Worm (Caenorhabditis elegans): ENCODE results near the gene F52E1.5.

The F52E1.5 gene

ce11 chrV:8359113-8359564, 20.2 kb upstream of the F52E1.5 start, which contains the start of gene mpdu-1 (continued):
- TF ChIP-seq unc-86 (tag; optimal IDR thresholded peaks at IDR 0.05) (peak; percentile 30), xbp-1 (tag; optimal IDR thresholded peaks at IDR 0.05) (peak; percentile 85), nhr-47 (tag; optimal IDR thresholded peaks at IDR 0.05) (peak; percentile 76), dpl-1 (GFP tag; optimal IDR thresholded peaks at IDR 0.05) (peak; percentile 64 to 81 (median 75)), zag-1 (tag; optimal IDR thresholded peaks at IDR 0.05) (no peak), ama-1 (optimal IDR thresholded peaks at IDR 0.05) (no peak), ceh-63 (GFP tag; optimal IDR thresholded peaks at IDR 0.05) (no peak), ets-5 (GFP tag; IDR thresholded peaks at IDR 0.05) (no peak), jun-1 (tag; optimal IDR thresholded peaks at IDR 0.05) (no peak), hlh-17 (GFP tag; optimal IDR thresholded peaks at IDR 0.05; ENCODE audit: borderline replicate concordance) (no peak), ces-1 (GFP tag; optimal IDR thresholded peaks at IDR 0.05) (no peak), dsc-1 (tag; optimal IDR thresholded peaks at IDR 0.05) (peak; percentile 71), nhr-76 (tag; optimal IDR thresholded peaks at IDR 0.05) (no peak), rnt-1 (tag; optimal IDR thresholded peaks at IDR 0.05) (peak; percentile 71), lin-35 (GFP tag; optimal IDR thresholded peaks at IDR 0.05) (peak; percentile 69 to 78), swsn-7 (tag; optimal IDR thresholded peaks at IDR 0.05) (peak; percentile 79), unc-62 (GFP tag; optimal IDR thresholded peaks at IDR 0.05) (no peak), F16B12.6 (tag; optimal IDR thresholded peaks at IDR 0.05) (no peak), nhr-19 (GFP tag; conservative IDR thresholded peaks at IDR 0.05) (peak; percentile 77), sox-4 (tag; optimal IDR thresholded peaks at IDR 0.05) (peak; percentile 13), nhr-237 (tag; optimal IDR thresholded peaks at IDR 0.05) (no peak), grh-1 (GFP tag; IDR thresholded peaks at IDR 0.05) (peak; percentile 34; the same call in 1 of the 2 replicates), sptf-1 (tag; optimal IDR thresholded peaks at IDR 0.05) (no peak), snpc-4 (tag; optimal IDR thresholded peaks at IDR 0.05) (peak; percentile 89), efl-3 (GFP tag; optimal IDR thresholded peaks at IDR 0.05) (no peak), Y116A8C.19 (tag; optimal IDR thresholded peaks at IDR 0.05; ENCODE audit: borderline replicate concordance) (no peak), mef-2 (tag; optimal IDR thresholded peaks at IDR 0.05) (no peak), elt-3 (tag; optimal IDR thresholded peaks at IDR 0.05) (peak in 2 of 6 experiments; percentile 32 to 69), C16A3.4 (tag; optimal IDR thresholded peaks at IDR 0.05) (peak; percentile 79), lsy-2 (tag; optimal IDR thresholded peaks at IDR 0.05) (peak; percentile 82 to 83), pag-3 (tag; optimal IDR thresholded peaks at IDR 0.05; ENCODE audit: borderline replicate concordance, insufficient read depth) (no peak), C34B4.2 (tag; optimal IDR thresholded peaks at IDR 0.05) (no peak), lir-3 (tag; optimal IDR thresholded peaks at IDR 0.05; ENCODE audit: poor library complexity) (no peak), pqm-1 (tag; optimal IDR thresholded peaks at IDR 0.05) (no peak), pax-3 (tag; optimal IDR thresholded peaks at IDR 0.05) (no peak), nhr-90 (tag; optimal IDR thresholded peaks at IDR 0.05; ENCODE audit: poor library complexity) (peak; percentile 65), fkh-4 (tag; optimal IDR thresholded peaks at IDR 0.05; ENCODE audit: borderline replicate concordance) (no peak), tbx-2 (tag; optimal IDR thresholded peaks at IDR 0.05) (peak; percentile 74), lin-39 (tag; optimal IDR thresholded peaks at IDR 0.05) (peak; percentile 61), tlp-1 (tag; optimal IDR thresholded peaks at IDR 0.05) (no peak), fos-1 (tag; optimal IDR thresholded peaks at IDR 0.05) (no peak), mep-1 (tag; optimal IDR thresholded peaks at IDR 0.05) (peak; percentile 93), vab-15 (tag; optimal IDR thresholded peaks at IDR 0.05) (no peak), nhr-84 (tag; optimal IDR thresholded peaks at IDR 0.05) (no peak), isw-1 (GFP tag; IDR thresholded peaks at IDR 0.05) (no peak), egl-27 (tag; optimal IDR thresholded peaks at IDR 0.05) (no peak), unc-98 (GFP tag; IDR thresholded peaks at IDR 0.05) (no peak), hpl-2 (GFP tag; optimal IDR thresholded peaks at IDR 0.05) (no peak), nhr-28 (tag; optimal IDR thresholded peaks at IDR 0.05) (no peak), ztf-4 (tag; optimal IDR thresholded peaks at IDR 0.05) (no peak), lin-15B (tag; optimal IDR thresholded peaks at IDR 0.05) (peak; percentile 8), sup-37 (GFP tag; optimal IDR thresholded peaks at IDR 0.05) (no peak), fkh-10 (GFP tag; optimal IDR thresholded peaks at IDR 0.05) (peak; percentile 5)
